Worm (Caenorhabditis elegans): Measurements from ENCODE around the gene C39E9.12.

ce11 chrIV:13142254-13142653 is 48.4 kb downstream of the C39E9.12 start, which contains the start of gene spe-43:
- no peak for TF ChIP-seq hlh-13 (GFP tag; optimal IDR thresholded peaks at IDR 0.05)
- no peak for TF ChIP-seq rnt-1 (tag; optimal IDR thresholded peaks at IDR 0.05)
- no peak for TF ChIP-seq pqm-1 (tag; optimal IDR thresholded peaks at IDR 0.05)
- TF ChIP-seq unc-86 (tag; optimal IDR thresholded peaks at IDR 0.05) = no peak
- TF ChIP-seq pha-4 (tag; optimal IDR thresholded peaks at IDR 0.05) = no peak
- no peak for TF ChIP-seq ets-4 (tag; optimal IDR thresholded peaks at IDR 0.05)

Measured in whole organism, late embryonic.